Fruit fly (Drosophila melanogaster): ENCODE results near the gene fz.

The fz gene

DNA sequence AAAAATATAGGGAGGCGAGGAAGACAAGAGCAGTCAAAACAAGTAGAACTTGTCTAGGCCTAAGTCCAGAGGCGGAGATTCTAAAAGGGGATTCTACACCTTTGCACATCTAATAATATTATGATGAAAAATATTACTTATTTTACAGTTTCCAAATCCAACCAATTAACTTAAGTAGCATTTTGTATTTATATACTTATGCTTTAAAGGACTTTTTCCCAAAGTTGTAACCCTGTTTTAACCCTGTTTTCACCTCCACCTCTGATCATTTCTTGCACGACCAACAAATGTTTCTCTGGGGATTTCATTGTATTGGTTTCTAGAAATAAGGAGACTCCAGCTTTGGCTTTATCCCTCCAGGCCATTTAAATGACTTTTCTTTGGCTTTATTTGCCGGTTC is 61.7 kb downstream of the fz start (continued):
- TF ChIP-seq Ets96B (tag; optimal IDR thresholded peaks at IDR 0.05) (peak; percentile 78), CG32006 (GFP tag; optimal IDR thresholded peaks at IDR 0.05) (peak; percentile 53), Met (GFP tag; optimal IDR thresholded peaks at IDR 0.05) (no peak), CG3919 (GFP tag; optimal IDR thresholded peaks at IDR 0.05) (peak; percentile 77), Smox (GFP tag; optimal IDR thresholded peaks at IDR 0.05) (no peak), Eip93F (GFP tag; optimal IDR thresholded peaks at IDR 0.05) (no peak), CG34406 (GFP tag; optimal IDR thresholded peaks at IDR 0.05) (no peak), Sox102F (GFP tag; optimal IDR thresholded peaks at IDR 0.05) (no peak), fd59A (GFP tag; optimal IDR thresholded peaks at IDR 0.05) (peak; percentile 18), acj6 (GFP tag; optimal IDR thresholded peaks at IDR 0.05) (peak; percentile 14), Eip78C (GFP tag) (peak; percentile 87), CG11762 (GFP tag; optimal IDR thresholded peaks at IDR 0.05; ENCODE audit: insufficient read depth) (peak; percentile 46)

- peak; percentile 89 for TF ChIP-seq svp (GFP tag)
- TF ChIP-seq pdm3 (GFP tag; optimal IDR thresholded peaks at IDR 0.05), result peak; percentile 92
- TF ChIP-seq CG1621 (tag; optimal IDR thresholded peaks at IDR 0.05), result peak; percentile 91
- TF ChIP-seq CG6792 (GFP tag; optimal IDR thresholded peaks at IDR 0.05), result peak; percentile 88
- peak; percentile 96 for TF ChIP-seq Hr4 (GFP tag; optimal IDR thresholded peaks at IDR 0.05)
- TF ChIP-seq CG6276 (GFP tag; optimal IDR thresholded peaks at IDR 0.05), result peak; percentile 82
- TF ChIP-seq CG8632 (GFP tag; optimal IDR thresholded peaks at IDR 0.05), result peak; percentile 82
- TF ChIP-seq Met (GFP tag; optimal IDR thresholded peaks at IDR 0.05), result peak; percentile 66
- TF ChIP-seq cyc (GFP tag; optimal IDR thresholded peaks at IDR 0.05), result peak; percentile 77
- TF ChIP-seq CG8319 (GFP tag; optimal IDR thresholded peaks at IDR 0.05), result peak; percentile 83
- TF ChIP-seq Sox102F (GFP tag; optimal IDR thresholded peaks at IDR 0.05), result peak; percentile 69
- peak; percentile 94 for TF ChIP-seq CG32006 (GFP tag; optimal IDR thresholded peaks at IDR 0.05)
- TF ChIP-seq CG9139 (GFP tag; optimal IDR thresholded peaks at IDR 0.05), result peak; percentile 87
- peak; percentile 6 for TF ChIP-seq fkh (GFP tag; optimal IDR thresholded peaks at IDR 0.05)
- TF ChIP-seq fd59A (GFP tag; optimal IDR thresholded peaks at IDR 0.05), result peak; percentile 87
- peak; percentile 54 for TF ChIP-seq Ets21C (GFP tag; optimal IDR thresholded peaks at IDR 0.05)
- TF ChIP-seq Ets96B (tag; optimal IDR thresholded peaks at IDR 0.05), result peak; percentile 88
- peak; percentile 83 for TF ChIP-seq CG11294 (GFP tag; IDR thresholded peaks at IDR 0.05)
- peak; percentile 91 for TF ChIP-seq CG10631 (GFP tag; optimal IDR thresholded peaks at IDR 0.05)
- peak; percentile 95 for TF ChIP-seq CG3919 (GFP tag; optimal IDR thresholded peaks at IDR 0.05)
- TF ChIP-seq Eip93F (GFP tag; optimal IDR thresholded peaks at IDR 0.05), result no peak
- peak; percentile 93 for TF ChIP-seq OdsH (GFP tag; optimal IDR thresholded peaks at IDR 0.05)
- peak; percentile 81 for TF ChIP-seq esn (GFP tag; optimal IDR thresholded peaks at IDR 0.05)
- peak; percentile 94 for TF ChIP-seq CG8119 (GFP tag; IDR thresholded peaks at IDR 0.05)
- peak; percentile 39 for TF ChIP-seq CG6854 (GFP tag; optimal IDR thresholded peaks at IDR 0.05)
- peak; percentile 92 for TF ChIP-seq achi (GFP tag; optimal IDR thresholded peaks at IDR 0.05)
- TF ChIP-seq Sox15 (GFP tag; optimal IDR thresholded peaks at IDR 0.05), result peak; percentile 84
- TF ChIP-seq Gug (GFP tag; IDR thresholded peaks at IDR 0.05), result peak; percentile 81
- TF ChIP-seq CG16779 (tag; optimal IDR thresholded peaks at IDR 0.05), result peak; percentile 75
- TF ChIP-seq Smox (GFP tag; optimal IDR thresholded peaks at IDR 0.05), result peak; percentile 67
- TF ChIP-seq salr (GFP tag; optimal IDR thresholded peaks at IDR 0.05), result peak; percentile 82 to 85
- TF ChIP-seq Hr39 (GFP tag; optimal IDR thresholded peaks at IDR 0.05), result peak; percentile 82
- TF ChIP-seq CG10669 (GFP tag; optimal IDR thresholded peaks at IDR 0.05), result peak; percentile 89
- TF ChIP-seq fd85E (GFP tag; optimal IDR thresholded peaks at IDR 0.05), result peak; percentile 64
- TF ChIP-seq Eip78C (GFP tag), result peak; percentile 98
- TF ChIP-seq Hr38 (GFP tag; optimal IDR thresholded peaks at IDR 0.05), result peak; percentile 80
- peak; percentile 74 for TF ChIP-seq vri (GFP tag; optimal IDR thresholded peaks at IDR 0.05)
- TF ChIP-seq CG6808 (GFP tag; optimal IDR thresholded peaks at IDR 0.05), result peak; percentile 85
- TF ChIP-seq lz (GFP tag; optimal IDR thresholded peaks at IDR 0.05), result peak; percentile 73
- TF ChIP-seq net (GFP tag; optimal IDR thresholded peaks at IDR 0.05), result peak; percentile 92
- peak; percentile 88 for TF ChIP-seq dsx (GFP tag; optimal IDR thresholded peaks at IDR 0.05; ENCODE audit: poor library complexity, severe bottlenecking)
- TF ChIP-seq CG4318 (GFP tag; optimal IDR thresholded peaks at IDR 0.05), result peak; percentile 88
- peak; percentile 76 for TF ChIP-seq CG31627 (GFP tag; optimal IDR thresholded peaks at IDR 0.05)
- TF ChIP-seq CG11902 (GFP tag; optimal IDR thresholded peaks at IDR 0.05), result peak; percentile 83
- peak; percentile 85 for TF ChIP-seq CG34406 (GFP tag; optimal IDR thresholded peaks at IDR 0.05)
- peak; percentile 87 for TF ChIP-seq CG11762 (GFP tag; optimal IDR thresholded peaks at IDR 0.05; ENCODE audit: insufficient read depth)
- TF ChIP-seq CG7368 (GFP tag; optimal IDR thresholded peaks at IDR 0.05), result peak; percentile 93
These were observed 64.7 kb downstream of the fz start for dm6 chr3L:14338886-14339285.

All from whole organism, prepupa.